Worm (Caenorhabditis elegans) whole organism, midembryonic: Measurements from ENCODE around the gene sars-1.
"Not testable (repeated sequence)": the region's sequence is repeated elsewhere in the genome, so short reads cannot be mapped to it uniquely, and the experiment has no call there.

ENCODE experiments used
- T22C8.4 ChIP-seq: fragments of 200-800 bp; sonication (Bioruptor generic); IDR thresholded peaks from 2 replicates; pipeline ENCODE4 v1.3.6; 2022; ENCODE audit warnings: missing genetic modification characterization, missing compliant biosample characterization
- cog-1 ChIP-seq: sonication (generic microtip); optimal IDR thresholded peaks from 2 replicates; lab custom pipeline; 2016; ENCODE audit warnings: missing genetic modification characterization, missing compliant biosample characterization
- flt-1 ChIP-seq: fragments of 200-800 bp; sonication (Bioruptor generic); IDR thresholded peaks from 2 replicates; pipeline ENCODE4 v1.3.6; 2022; ENCODE audit warnings: missing genetic modification characterization, missing compliant biosample characterization
- klf-2 ChIP-seq: fragments of 200-800 bp; sonication (Bioruptor generic); conservative IDR thresholded peaks from 2 replicates; pipeline ENCODE4 v1.3.6; 2022; ENCODE audit warnings: missing genetic modification reagents, missing genetic modification characterization, missing compliant biosample characterization
- med-1 ChIP-seq: sonication (generic microtip); optimal IDR thresholded peaks from 2 replicates; lab custom pipeline; 2017; ENCODE audit warnings: missing genetic modification characterization, mild to moderate bottlenecking, missing compliant biosample characterization, antibody characterized with exemption, missing genetic modification reagents; ENCODE audit not compliant: insufficient read depth
- ref-1 ChIP-seq: fragments of 200-800 bp; sonication (Bioruptor generic); conservative IDR thresholded peaks from 2 replicates; pipeline ENCODE4 v1.3.6; 2022; ENCODE audit warnings: missing genetic modification reagents, missing genetic modification characterization, missing compliant biosample characterization
- tab-1 ChIP-seq: fragments of 200-800 bp; sonication (Bioruptor generic); IDR thresholded peaks from 2 replicates; pipeline ENCODE4 v1.3.6; 2022; ENCODE audit warnings: missing genetic modification characterization, missing compliant biosample characterization
- ztf-23 ChIP-seq: fragments of 200-800 bp; sonication (Bioruptor generic); IDR thresholded peaks from 2 replicates; pipeline ENCODE4 v1.3.6; 2022; ENCODE audit warnings: missing genetic modification reagents, missing genetic modification characterization, missing compliant biosample characterization
- ztf-29 ChIP-seq: fragments of 200-800 bp; sonication (Bioruptor generic); IDR thresholded peaks from 2 replicates; pipeline ENCODE4 v1.3.6; 2022; ENCODE audit warnings: missing genetic modification reagents, missing genetic modification characterization, missing compliant biosample characterization

Gene sars-1

ce11 chrIV:10016977-10017376 lies 13.5 kb downstream of the sars-1 start, which contains the start of gene ent-7:
TSS of gene ent-7 (plus strand) at chrIV:10017277.
- TF ChIP-seq ref-1 = no peak
- no peak for TF ChIP-seq cog-1 (tag; lab: Kevin White, UChicago)
- TF ChIP-seq klf-2 (GFP tag; lab: Robert Waterston, UW) = no peak
- no peak for TF ChIP-seq ztf-23 (GFP tag; lab: Robert Waterston, UW)
- no peak for TF ChIP-seq tab-1
- TF ChIP-seq flt-1 = no peak
- TF ChIP-seq med-1 = no peak
- TF ChIP-seq ztf-29 = no peak
- TF ChIP-seq T22C8.4 (GFP tag; lab: Robert Waterston, UW) = no peak

ce11 chrIV:10017633-10018032 lies 14.1 kb downstream of the sars-1 start, which contains the start of gene F44D12.2:
TSS of gene F44D12.2 (minus strand) at chrIV:10017733.
- TF ChIP-seq ztf-23 (GFP tag; lab: Robert Waterston, UW) = no peak
- TF ChIP-seq tab-1 = no peak
- no peak for TF ChIP-seq T22C8.4 (GFP tag; lab: Robert Waterston, UW)
- TF ChIP-seq klf-2 (GFP tag; lab: Robert Waterston, UW) = no peak
- TF ChIP-seq med-1 = no peak
- no peak for TF ChIP-seq cog-1 (tag; lab: Kevin White, UChicago)
- no peak for TF ChIP-seq ref-1
- TF ChIP-seq ztf-29 = no peak
- no peak for TF ChIP-seq flt-1

ce11 chrIV:10021283-10021682 lies 17.8 kb downstream of the sars-1 start, which contains the start of gene F44D12.19:
TSS of gene F44D12.19 (plus strand) at chrIV:10021583.
- TF ChIP-seq T22C8.4 (GFP tag; lab: Robert Waterston, UW) (no peak), cog-1 (tag; lab: Kevin White, UChicago) (no peak), ztf-23 (GFP tag; lab: Robert Waterston, UW) (no peak), tab-1 (no peak), ref-1 (no peak), klf-2 (GFP tag; lab: Robert Waterston, UW) (no peak), flt-1 (no peak), ztf-29 (no peak), med-1 (no peak)

ce11 chrIV:10022991-10023390 lies 19.5 kb downstream of the sars-1 start, which contains the start of gene F44D12.8:
TSS of gene F44D12.8 (plus strand) at chrIV:10023291.
- no peak for TF ChIP-seq ztf-23 (GFP tag; lab: Robert Waterston, UW)
- TF ChIP-seq klf-2 (GFP tag; lab: Robert Waterston, UW) = no peak
- TF ChIP-seq ref-1 = no peak
- TF ChIP-seq ztf-29 = no peak
- no peak for TF ChIP-seq T22C8.4 (GFP tag; lab: Robert Waterston, UW)
- TF ChIP-seq med-1 = no peak
- TF ChIP-seq flt-1 = no peak
- TF ChIP-seq cog-1 (tag; lab: Kevin White, UChicago) = no peak
- no peak for TF ChIP-seq tab-1

- TF ChIP-seq klf-2 (GFP tag; lab: Robert Waterston, UW) = no peak
- TF ChIP-seq flt-1 = no peak
- no peak for TF ChIP-seq ref-1
- no peak for TF ChIP-seq tab-1
- TF ChIP-seq med-1 = no peak
- TF ChIP-seq ztf-29 = no peak
- no peak for TF ChIP-seq ztf-23 (GFP tag; lab: Robert Waterston, UW)
- no peak for TF ChIP-seq T22C8.4 (GFP tag; lab: Robert Waterston, UW)
- no peak for TF ChIP-seq cog-1 (tag; lab: Kevin White, UChicago)
These were observed 22.6 kb downstream of the sars-1 start for ce11 chrIV:10026129-10026528.

- no peak for TF ChIP-seq ztf-29
- no peak for TF ChIP-seq ztf-23 (GFP tag; lab: Robert Waterston, UW)
- no peak for TF ChIP-seq ref-1
- TF ChIP-seq flt-1 = no peak
- TF ChIP-seq klf-2 (GFP tag; lab: Robert Waterston, UW) = no peak
- no peak for TF ChIP-seq med-1
- no peak for TF ChIP-seq tab-1
These were observed 24.0 kb downstream of the sars-1 start, which contains the start of gene gipc-2 for ce11 chrIV:10027566-10027965. TSS of gene gipc-2 (minus strand) at chrIV:10027666.

- not testable (repeated sequence) for TF ChIP-seq flt-1; med-1; ztf-23 (GFP tag; lab: Robert Waterston, UW)
These were observed 25.3 kb downstream of the sars-1 start, which contains the start of the genes F44D12.16 and msd-2 for ce11 chrIV:10028779-10029178. TSS of gene F44D12.16 (plus strand) at chrIV:10029079. TSS of gene msd-2 (plus strand) at chrIV:10029083.

- TF ChIP-seq med-1 = no peak
- TF ChIP-seq cog-1 (tag; lab: Kevin White, UChicago) = no peak
- TF ChIP-seq ztf-29 = no peak
- TF ChIP-seq flt-1 = no peak
- no peak for TF ChIP-seq klf-2 (GFP tag; lab: Robert Waterston, UW)
- no peak for TF ChIP-seq tab-1
- no peak for TF ChIP-seq ztf-23 (GFP tag; lab: Robert Waterston, UW)
- no peak for TF ChIP-seq T22C8.4 (GFP tag; lab: Robert Waterston, UW)
- TF ChIP-seq ref-1 = no peak
These were observed 29.5 kb downstream of the sars-1 start, which contains the start of gene F44D12.6 for ce11 chrIV:10033053-10033452. TSS of gene F44D12.6 (plus strand) at chrIV:10033353.

ce11 chrIV:10036966-10037365 lies 33.4 kb downstream of the sars-1 start, which contains the start of gene F44D12.10:
TSS of gene F44D12.10 (minus strand) at chrIV:10037066.
- TF ChIP-seq ref-1 (no peak), med-1 (no peak), T22C8.4 (GFP tag; lab: Robert Waterston, UW) (no peak), ztf-23 (GFP tag; lab: Robert Waterston, UW) (no peak), cog-1 (tag; lab: Kevin White, UChicago) (no peak), tab-1 (no peak), ztf-29 (no peak), klf-2 (GFP tag; lab: Robert Waterston, UW) (no peak), flt-1 (no peak)

ce11 chrIV:10040803-10041202 lies 37.3 kb downstream of the sars-1 start, which contains the start of gene dhs-31:
TSS of gene dhs-31 (minus strand) at chrIV:10040903.
- TF ChIP-seq T22C8.4 (GFP tag; lab: Robert Waterston, UW) (no peak), cog-1 (tag; lab: Kevin White, UChicago) (no peak), ztf-29 (no peak), klf-2 (GFP tag; lab: Robert Waterston, UW) (no peak), flt-1 (no peak), ref-1 (no peak), ztf-23 (GFP tag; lab: Robert Waterston, UW) (no peak), tab-1 (no peak), med-1 (no peak)
